Fruit fly (Drosophila melanogaster): ENCODE measurements around the gene PGRP-LD.

Gene PGRP-LD

DNA sequence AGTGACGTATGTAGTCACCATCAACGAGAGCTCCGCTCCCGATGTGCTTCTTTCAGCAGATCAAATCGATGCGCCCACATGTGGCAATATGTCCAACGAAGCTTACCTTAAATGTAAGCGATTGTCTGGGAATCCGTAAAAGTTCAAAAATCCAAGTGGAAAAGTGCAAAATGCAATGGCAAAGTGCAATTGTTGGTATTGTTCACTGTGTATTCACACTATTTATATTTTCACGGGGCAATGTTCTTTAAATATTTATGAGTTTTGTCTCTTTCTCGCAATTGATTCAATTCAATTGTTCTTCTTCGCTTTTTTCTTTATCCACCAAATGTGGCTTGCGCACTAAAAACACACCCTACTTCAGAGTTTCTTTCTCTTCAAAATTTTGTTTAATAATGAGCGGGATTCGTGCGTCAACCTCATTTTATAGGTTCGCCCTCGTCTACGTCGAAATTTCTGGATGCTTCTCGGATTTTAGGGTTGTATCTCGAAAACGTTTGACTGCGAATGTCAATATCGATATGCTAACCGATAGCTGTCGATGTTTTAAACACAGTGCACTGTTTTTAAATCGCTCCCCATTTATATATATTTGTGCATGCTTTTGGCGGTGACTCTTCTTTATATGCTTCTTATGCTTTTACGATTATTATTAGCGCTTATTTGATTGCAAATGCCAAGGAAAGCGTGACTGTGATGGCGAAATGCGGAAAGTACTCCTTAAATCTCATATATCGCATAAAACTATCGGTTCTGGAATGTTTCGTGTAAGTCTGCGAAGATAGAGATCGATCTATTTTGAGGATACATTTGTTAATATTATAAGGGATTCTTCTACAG is 27.9 kb upstream of the PGRP-LD start, which contains the start of gene DnaJ-1 (continued):
- peak; percentile 78 for TF ChIP-seq sd (tag; optimal IDR thresholded peaks at IDR 0.05)
- peak; percentile 25; the same call in 1 of the 2 replicates for TF ChIP-seq Adf1 (GFP tag; IDR thresholded peaks at IDR 0.05)
- TF ChIP-seq Dip2 (GFP tag; IDR thresholded peaks at IDR 0.05): no peak
- peak; percentile 33 for TF ChIP-seq HHEX (GFP tag; optimal IDR thresholded peaks at IDR 0.05)
- TF ChIP-seq CoRest (tag; optimal IDR thresholded peaks at IDR 0.05): peak; percentile 6
- no peak for TF ChIP-seq CG1647 (GFP tag; optimal IDR thresholded peaks at IDR 0.05)
- TF ChIP-seq Neu2 (GFP tag; optimal IDR thresholded peaks at IDR 0.05; ENCODE audit: borderline replicate concordance): no peak
- TF ChIP-seq CG1602 (GFP tag; optimal IDR thresholded peaks at IDR 0.05): no peak
- TF ChIP-seq Sox102F (GFP tag; optimal IDR thresholded peaks at IDR 0.05): no peak
- TF ChIP-seq CG32532 (GFP tag; IDR thresholded peaks at IDR 0.05): peak; percentile 23; the same call in 1 of the 2 replicates
- no peak for TF ChIP-seq slou (GFP tag; optimal IDR thresholded peaks at IDR 0.05)
- TF ChIP-seq CG15601 (tag; optimal IDR thresholded peaks at IDR 0.05): peak; percentile 65
- no peak for TF ChIP-seq Spps (tag; optimal IDR thresholded peaks at IDR 0.05)
- peak; percentile 97 for TF ChIP-seq zen2 (GFP tag; IDR thresholded peaks at IDR 0.05; ENCODE audit: partially characterized antibody)
- peak; percentile 37 for TF ChIP-seq Dek (tag; optimal IDR thresholded peaks at IDR 0.05)
- no peak for TF ChIP-seq Abd-B (GFP tag; optimal IDR thresholded peaks at IDR 0.05)
- peak; percentile 50; the same call in 1 of the 2 replicates for TF ChIP-seq CG6272 (GFP tag; IDR thresholded peaks at IDR 0.05)
- TF ChIP-seq nmo (GFP tag; optimal IDR thresholded peaks at IDR 0.05): peak; percentile 60
- TF ChIP-seq tx (GFP tag; optimal IDR thresholded peaks at IDR 0.05): peak; percentile 3
- no peak for TF ChIP-seq danr (GFP tag; IDR thresholded peaks at IDR 0.05)
- TF ChIP-seq chinmo (GFP tag; IDR thresholded peaks at IDR 0.05; ENCODE audit: partially characterized antibody): peak; percentile 97
- TF ChIP-seq CG18262 (tag; optimal IDR thresholded peaks at IDR 0.05): peak; percentile 17
- peak; percentile 3 for TF ChIP-seq bab2 (GFP tag; optimal IDR thresholded peaks at IDR 0.05)
- no peak for TF ChIP-seq CG31388 (GFP tag; optimal IDR thresholded peaks at IDR 0.05)
- peak; percentile 94 for TF ChIP-seq tna (GFP tag; IDR thresholded peaks at IDR 0.05; ENCODE audit: partially characterized antibody)
- peak; percentile 3 for TF ChIP-seq ind (GFP tag; optimal IDR thresholded peaks at IDR 0.05)
- TF ChIP-seq CG6791 (GFP tag; IDR thresholded peaks at IDR 0.05; ENCODE audit: partially characterized antibody): peak; percentile 97
- TF ChIP-seq CG12769 (tag; optimal IDR thresholded peaks at IDR 0.05): peak; percentile 84
- peak; percentile 59 for TF ChIP-seq onecut (GFP tag; IDR thresholded peaks at IDR 0.05)
- no peak for TF ChIP-seq emc (GFP tag; optimal IDR thresholded peaks at IDR 0.05)
- TF ChIP-seq Rfx (GFP tag; IDR thresholded peaks at IDR 0.05): peak; percentile 61
- peak; percentile 70 for TF ChIP-seq Dref (GFP tag; IDR thresholded peaks at IDR 0.05)
- TF ChIP-seq CG1233 (GFP tag; optimal IDR thresholded peaks at IDR 0.05): no peak
- TF ChIP-seq kah (GFP tag; optimal IDR thresholded peaks at IDR 0.05): peak; percentile 53
- TF ChIP-seq kay (GFP tag; optimal IDR thresholded peaks at IDR 0.05): no peak
- peak; percentile 30 for TF ChIP-seq CG9437 (GFP tag; optimal IDR thresholded peaks at IDR 0.05)
- TF ChIP-seq CkIIα-i1 (GFP tag; IDR thresholded peaks at IDR 0.05): no peak
- TF ChIP-seq CG1603 (tag; optimal IDR thresholded peaks at IDR 0.05): peak; percentile 43
- TF ChIP-seq tin (GFP tag; optimal IDR thresholded peaks at IDR 0.05): no peak
- peak; percentile 44 for TF ChIP-seq CG3281 (GFP tag; optimal IDR thresholded peaks at IDR 0.05)
- no peak for TF ChIP-seq ap (GFP tag; IDR thresholded peaks at IDR 0.05)
- peak; percentile 19 for TF ChIP-seq CG15479 (GFP tag; optimal IDR thresholded peaks at IDR 0.05)
- TF ChIP-seq her (GFP tag; optimal IDR thresholded peaks at IDR 0.05): peak; percentile 20
- peak; percentile 43 for TF ChIP-seq Side (GFP tag; optimal IDR thresholded peaks at IDR 0.05)
- TF ChIP-seq CG8290 (GFP tag; optimal IDR thresholded peaks at IDR 0.05): peak; percentile 29
- TF ChIP-seq CG8290 (tag; optimal IDR thresholded peaks at IDR 0.05): peak in 1 of 2 experiments; percentile 19
- TF ChIP-seq Atf-2 (GFP tag; optimal IDR thresholded peaks at IDR 0.05): no peak
- TF ChIP-seq amos (GFP tag; IDR thresholded peaks at IDR 0.05; ENCODE audit: partially characterized antibody): peak; percentile 98
- TF ChIP-seq CG11560 (tag; IDR thresholded peaks at IDR 0.05): no peak
